Fruit fly (Drosophila melanogaster) whole organism, larva: ENCODE measurements around the gene Task6.

ENCODE experiments used
- noc ChIP-seq: fragments of 200-800 bp; sonication (Bioruptor generic); optimal IDR thresholded peaks from 3 replicates; lab custom pipeline; 2019; ENCODE audit warnings: missing biosample characterization, mild to moderate bottlenecking, missing genetic modification characterization, moderate library complexity

The Task6 gene

dm6 chr3R:13662149-13662548 is 12.2 kb downstream of the Task6 start:
- TF ChIP-seq noc (tag; lab: Kevin White, UChicago), result no peak

dm6 chr3R:13660924-13661659 is 13.2 kb downstream of the Task6 start, which contains the start of gene B52:
B52 (plus strand) TSS chr3R:13661311.
- peak; percentile 71 for TF ChIP-seq noc (tag; lab: Kevin White, UChicago)

dm6 chr3R:13659865-13660738 is 14.2 kb downstream of the Task6 start, which contains the start of gene Hrb87F:
Hrb87F (minus strand) TSS chr3R:13660531.
- TF ChIP-seq noc (tag; lab: Kevin White, UChicago), result no peak

dm6 chr3R:13656294-13656693 is 18.0 kb downstream of the Task6 start, which contains the start of gene Rbp4:
Rbp4 (minus strand) TSS chr3R:13656394.
- no peak for TF ChIP-seq noc (tag; lab: Kevin White, UChicago)

- no peak for TF ChIP-seq noc (tag; lab: Kevin White, UChicago)
Measured at dm6 chr3R:13647734-13648541, 26.4 kb downstream of the Task6 start.

- no peak for TF ChIP-seq noc (tag; lab: Kevin White, UChicago)
Measured at dm6 chr3R:13646729-13647633, 27.4 kb downstream of the Task6 start, which contains the start of gene rin. rin (plus strand) TSS chr3R:13647004.

dm6 chr3R:13645874-13646370 is 28.4 kb downstream of the Task6 start, which contains the start of gene sqd:
sqd (minus strand) TSS chr3R:13646304.
- no peak for TF ChIP-seq noc (tag; lab: Kevin White, UChicago)

dm6 chr3R:13644778-13645660 is 29.3 kb downstream of the Task6 start:
- TF ChIP-seq noc (tag; lab: Kevin White, UChicago), result no peak

dm6 chr3R:13631642-13632041 is 42.7 kb downstream of the Task6 start, which contains the start of gene CG10841:
CG10841 (plus strand) TSS chr3R:13631942.
- no peak for TF ChIP-seq noc (tag; lab: Kevin White, UChicago)

- TF ChIP-seq noc (tag; lab: Kevin White, UChicago), result no peak
Measured at dm6 chr3R:13617228-13617627, 57.1 kb downstream of the Task6 start.
